Worm (Caenorhabditis elegans) whole organism, L4 larva: Measurements from ENCODE around the gene eak-7.

ENCODE experiments used
- aha-1 ChIP-seq: fragments of 150-350 bp; peaks from one replicate; lab custom pipeline; 2014; ENCODE audit warnings: missing biosample characterization, missing genetic modification characterization
- ceh-28 ChIP-seq: fragments of 150-350 bp; optimal IDR thresholded peaks from 2 replicates; lab custom pipeline; 2014; ENCODE audit warnings: missing biosample characterization, missing genetic modification reagents, missing genetic modification characterization
- daf-8 ChIP-seq: fragments of 200-800 bp; sonication (Bioruptor generic); IDR thresholded peaks from 2 replicates; pipeline ENCODE4 v1.3.6; 2022; ENCODE audit warnings: missing genetic modification characterization, missing compliant biosample characterization
- nhr-76 ChIP-seq: fragments of 150-350 bp; optimal IDR thresholded peaks from 2 replicates; lab custom pipeline; 2014; ENCODE audit warnings: missing biosample characterization, missing genetic modification characterization
- snpc-1.2 ChIP-seq: fragments of 200-800 bp; sonication (Bioruptor generic); IDR thresholded peaks from 2 replicates; pipeline ENCODE4 v1.3.6; 2022; ENCODE audit warnings: missing genetic modification reagents, missing genetic modification characterization, missing compliant biosample characterization
- ztf-11 ChIP-seq: fragments of 150-350 bp; optimal IDR thresholded peaks from 2 replicates; lab custom pipeline; 2014; ENCODE audit warnings: missing biosample characterization, missing genetic modification characterization

- no peak for TF ChIP-seq aha-1 (tag; lab: Kevin White, UChicago)
- TF ChIP-seq ztf-11: no peak
- no peak for TF ChIP-seq nhr-76 (tag; lab: Kevin White, UChicago)
- no peak for TF ChIP-seq snpc-1.2 (GFP tag; lab: Robert Waterston, UW)
- TF ChIP-seq ceh-28 (tag; lab: Kevin White, UChicago): no peak
- no peak for TF ChIP-seq daf-8 (GFP tag; lab: Robert Waterston, UW)
Observed at ce11 chrIV:12531047-12531446, 34.7 kb downstream of the eak-7 start, which contains the start of gene F53B2.5.
